Worm (Caenorhabditis elegans): ENCODE results near the gene C27B7.7.

The C27B7.7 gene

DNA sequence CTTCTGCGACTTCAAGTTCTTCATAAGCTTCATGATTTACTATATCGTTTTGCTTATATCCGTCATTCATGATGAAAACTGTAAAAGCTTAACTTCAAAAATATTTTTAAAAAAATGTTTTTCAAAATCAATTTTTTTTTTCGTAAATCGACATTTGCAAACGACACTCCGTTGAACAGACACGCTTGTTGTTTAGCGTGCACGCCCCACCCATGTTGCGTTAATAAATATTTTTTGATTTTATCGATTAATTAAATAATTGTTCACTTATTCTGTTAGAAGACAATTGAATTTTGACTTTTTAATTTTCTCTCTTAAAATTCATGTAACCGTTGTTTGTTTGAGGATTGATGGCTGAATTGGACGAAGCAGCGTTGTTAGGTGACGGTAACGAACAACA, 19.1 kb downstream of the C27B7.7 start, which contains the start of the genes D1046.2 and cfim-2:
D1046.2 (minus strand) TSS at position 78 of the 400 bp plus-strand sequence.
cfim-2 (plus strand) TSS at position 335 of the 400 bp plus-strand sequence.
- TF ChIP-seq ceh-82 (tag; optimal IDR thresholded peaks at IDR 0.05) (no peak), snpc-4 (tag; optimal IDR thresholded peaks at IDR 0.05) (no peak), elt-3 (tag; optimal IDR thresholded peaks at IDR 0.05) (no peak), zag-1 (tag; optimal IDR thresholded peaks at IDR 0.05) (no peak), lin-11 (tag; optimal IDR thresholded peaks at IDR 0.05) (no peak), C34F6.9 (tag; optimal IDR thresholded peaks at IDR 0.05) (peak; percentile 45), egl-27 (tag; optimal IDR thresholded peaks at IDR 0.05) (no peak), unc-55 (GFP tag; optimal IDR thresholded peaks at IDR 0.05) (peak; percentile 52), lsy-2 (tag; optimal IDR thresholded peaks at IDR 0.05) (peak in 1 of 2 experiments; percentile 51), gmeb-1 (tag; optimal IDR thresholded peaks at IDR 0.05) (peak; percentile 42)

- TF ChIP-seq lsy-2 (tag; optimal IDR thresholded peaks at IDR 0.05) (no peak), ceh-16 (tag; optimal IDR thresholded peaks at IDR 0.05) (no peak), F13H6.1 (tag; optimal IDR thresholded peaks at IDR 0.05) (no peak)
These were observed 19.7 kb downstream of the C27B7.7 start for ce11 chrIV:8926511-8926910.

- TF ChIP-seq nhr-12 (tag; optimal IDR thresholded peaks at IDR 0.05) = no peak
- TF ChIP-seq unc-55 (GFP tag; optimal IDR thresholded peaks at IDR 0.05) = peak; percentile 54
- peak; percentile 71 for TF ChIP-seq Y55F3AM.14 (GFP tag; optimal IDR thresholded peaks at IDR 0.05)
- peak; percentile 82 for TF ChIP-seq nhr-129 (tag; optimal IDR thresholded peaks at IDR 0.05)
- TF ChIP-seq crh-2 (tag; optimal IDR thresholded peaks at IDR 0.05) = peak; percentile 68
- TF ChIP-seq peb-1 (tag; optimal IDR thresholded peaks at IDR 0.05) = no peak
- TF ChIP-seq unc-39 (tag; optimal IDR thresholded peaks at IDR 0.05) = no peak
- no peak for TF ChIP-seq elt-3 (tag; optimal IDR thresholded peaks at IDR 0.05)
- TF ChIP-seq snpc-4 (tag; optimal IDR thresholded peaks at IDR 0.05) = peak; percentile 18
- peak; percentile 41 for TF ChIP-seq egl-27 (tag; optimal IDR thresholded peaks at IDR 0.05)
- TF ChIP-seq dmd-4 (tag; optimal IDR thresholded peaks at IDR 0.05) = no peak
- TF ChIP-seq lin-11 (tag; optimal IDR thresholded peaks at IDR 0.05) = peak; percentile 78
- peak; percentile 24 for TF ChIP-seq nhr-10 (tag; optimal IDR thresholded peaks at IDR 0.05)
- TF ChIP-seq lin-13 (GFP tag; optimal IDR thresholded peaks at IDR 0.05) = peak; percentile 70
- no peak for TF ChIP-seq mbf-1 (tag; optimal IDR thresholded peaks at IDR 0.05)
- no peak for TF ChIP-seq ceh-82 (tag; optimal IDR thresholded peaks at IDR 0.05)
- no peak for TF ChIP-seq ztf-1 (GFP tag; conservative IDR thresholded peaks at IDR 0.05)
- TF ChIP-seq elt-1 (tag; optimal IDR thresholded peaks at IDR 0.05) = no peak
- TF ChIP-seq aly-2 (tag; optimal IDR thresholded peaks at IDR 0.05) = no peak
- TF ChIP-seq sem-4 (tag; optimal IDR thresholded peaks at IDR 0.05) = peak; percentile 52
- no peak for TF ChIP-seq lin-39 (tag; optimal IDR thresholded peaks at IDR 0.05)
- TF ChIP-seq nhr-23 (tag; optimal IDR thresholded peaks at IDR 0.05) = no peak
- TF ChIP-seq lsy-2 (tag; optimal IDR thresholded peaks at IDR 0.05) = peak in 1 of 2 experiments; percentile 23
- TF ChIP-seq unc-62 (GFP tag; optimal IDR thresholded peaks at IDR 0.05) = no peak
- no peak for TF ChIP-seq nhr-77 (tag; optimal IDR thresholded peaks at IDR 0.05)
- TF ChIP-seq F13H6.1 (tag; optimal IDR thresholded peaks at IDR 0.05) = peak; percentile 87
- no peak for TF ChIP-seq alr-1 (tag; optimal IDR thresholded peaks at IDR 0.05)
- TF ChIP-seq fos-1 (tag; optimal IDR thresholded peaks at IDR 0.05) = peak; percentile 78
- TF ChIP-seq C34F6.9 (tag; optimal IDR thresholded peaks at IDR 0.05) = peak; percentile 63
- no peak for TF ChIP-seq nhr-6 (tag; optimal IDR thresholded peaks at IDR 0.05)
- TF ChIP-seq nhr-11 (tag; optimal IDR thresholded peaks at IDR 0.05) = no peak
- no peak for TF ChIP-seq ztf-11 (tag; optimal IDR thresholded peaks at IDR 0.05)
- peak; percentile 84 for TF ChIP-seq nhr-21 (tag; optimal IDR thresholded peaks at IDR 0.05)
- no peak for TF ChIP-seq ama-1 (optimal IDR thresholded peaks at IDR 0.05)
- peak in 1 of 2 experiments; percentile 45 for TF ChIP-seq mdl-1 (tag; optimal IDR thresholded peaks at IDR 0.05)
- no peak for TF ChIP-seq skn-1 (tag; optimal IDR thresholded peaks at IDR 0.05)
- TF ChIP-seq zag-1 (tag; optimal IDR thresholded peaks at IDR 0.05) = no peak
- TF ChIP-seq gmeb-1 (tag; optimal IDR thresholded peaks at IDR 0.05) = peak; percentile 68
- peak; percentile 54 for TF ChIP-seq nhr-25 (tag; optimal IDR thresholded peaks at IDR 0.05)
- TF ChIP-seq sma-3 (GFP tag; optimal IDR thresholded peaks at IDR 0.05) = peak; percentile 81
- TF ChIP-seq blmp-1 (tag; optimal IDR thresholded peaks at IDR 0.05; ENCODE audit: insufficient read depth) = no peak
- TF ChIP-seq mab-5 (tag; optimal IDR thresholded peaks at IDR 0.05) = peak; percentile 22
- TF ChIP-seq sma-9 (GFP tag; optimal IDR thresholded peaks at IDR 0.05) = peak; percentile 75
- no peak for TF ChIP-seq sma-9 (tag; optimal IDR thresholded peaks at IDR 0.05)
- no peak for TF ChIP-seq nhr-237 (tag; optimal IDR thresholded peaks at IDR 0.05)
- peak; percentile 29 for TF ChIP-seq ztf-4 (tag; optimal IDR thresholded peaks at IDR 0.05)
- TF ChIP-seq ceh-16 (tag; optimal IDR thresholded peaks at IDR 0.05) = peak; percentile 42
- TF ChIP-seq R02D3.7 (tag; optimal IDR thresholded peaks at IDR 0.05) = no peak
- no peak for TF ChIP-seq ZK546.5 (tag; optimal IDR thresholded peaks at IDR 0.05)
These were observed 20.2 kb downstream of the C27B7.7 start for ce11 chrIV:8927093-8927492.

Measured in whole organism, L2 larva.